Worm (Caenorhabditis elegans) whole organism, L3 larva: Measurements from ENCODE around the gene znf-782.

Experiments
- egl-27 ChIP-seq: sonication (generic microtip); optimal IDR thresholded peaks from 4 replicates; lab custom pipeline; 2017; ENCODE audit warnings: missing biosample characterization, missing genetic modification reagents, missing genetic modification characterization
- hmg-11 ChIP-seq: sonication (generic microtip); optimal IDR thresholded peaks from 2 replicates; lab custom pipeline; 2016; ENCODE audit warnings: missing genetic modification characterization, missing compliant biosample characterization
- lin-39 ChIP-seq: fragments of 150-350 bp; optimal IDR thresholded peaks from 2 replicates; lab custom pipeline; 2018; ENCODE audit warnings: missing biosample characterization, missing genetic modification reagents, missing genetic modification characterization
- nhr-28 ChIP-seq: fragments of 150-350 bp; optimal IDR thresholded peaks from 2 replicates; lab custom pipeline; 2014; ENCODE audit warnings: missing biosample characterization, missing genetic modification characterization
- snpc-4 ChIP-seq: fragments of 150-350 bp; optimal IDR thresholded peaks from 2 replicates; lab custom pipeline; 2014; ENCODE audit warnings: missing biosample characterization, missing genetic modification characterization
- tbx-2 ChIP-seq: sonication (generic microtip); optimal IDR thresholded peaks from 2 replicates; lab custom pipeline; 2016; ENCODE audit warnings: mild to moderate bottlenecking, missing genetic modification characterization, missing compliant biosample characterization
- unc-62 ChIP-seq: fragments of 150-350 bp; sonication (generic microtip); optimal IDR thresholded peaks from 4 replicates; lab custom pipeline; 2014; ENCODE audit warnings: missing biosample characterization, missing genetic modification reagents, missing genetic modification characterization
- ztf-4 ChIP-seq: fragments of 150-350 bp; optimal IDR thresholded peaks from 2 replicates; lab custom pipeline; 2014; ENCODE audit warnings: missing biosample characterization, missing genetic modification characterization

- TF ChIP-seq lin-39 (tag; lab: Kevin White, UChicago), result no peak
- no peak for TF ChIP-seq nhr-28
- TF ChIP-seq snpc-4, result no peak
- no peak for TF ChIP-seq egl-27
- TF ChIP-seq hmg-11 (tag; lab: Kevin White, UChicago), result no peak
- no peak for TF ChIP-seq tbx-2 (tag; lab: Kevin White, UChicago)
- no peak for TF ChIP-seq unc-62 (GFP tag; lab: Kevin White, UChicago)
- TF ChIP-seq ztf-4, result no peak
Observed at ce11 chrIV:1113638-1114037, 46.3 kb upstream of the znf-782 start, which contains the start of gene srx-14.
